Worm (Caenorhabditis elegans) whole organism, L3 larva: ENCODE data around the gene tcl-2.
A peak's percentile ranks its signal among the peaks of the same experiment; 100 is the strongest.

ENCODE experiments used
- ceh-9 ChIP-seq: sonication (generic microtip); optimal IDR thresholded peaks from 2 replicates; lab custom pipeline; 2018; ENCODE audit warnings: missing biosample characterization, missing genetic modification characterization
- nhr-11 ChIP-seq: fragments of 150-350 bp; optimal IDR thresholded peaks from 2 replicates; lab custom pipeline; 2014; ENCODE audit warnings: missing biosample characterization, missing genetic modification characterization
- pha-4 ChIP-seq: fragments of 150-350 bp; optimal IDR thresholded peaks from 2 replicates; lab custom pipeline; 2014; ENCODE audit warnings: missing biosample characterization, missing genetic modification reagents, missing genetic modification characterization
- skn-1 ChIP-seq: fragments of 150-350 bp; optimal IDR thresholded peaks from 2 replicates; lab custom pipeline; 2014; ENCODE audit warnings: missing biosample characterization, missing genetic modification characterization
- unc-39 ChIP-seq: sonication (generic microtip); optimal IDR thresholded peaks from 4 replicates; lab custom pipeline; 2017; ENCODE audit warnings: missing biosample characterization, missing genetic modification characterization

- no peak for TF ChIP-seq skn-1 (tag; lab: Kevin White, UChicago)
- no peak for TF ChIP-seq unc-39 (tag; lab: Kevin White, UChicago)
- TF ChIP-seq nhr-11 = no peak
- TF ChIP-seq ceh-9 (tag; lab: Kevin White, UChicago) = no peak
- TF ChIP-seq pha-4 (tag; lab: Kevin White, UChicago) = peak; percentile 95
Observed at ce11 chrIV:192046-192445, 13.2 kb downstream of the tcl-2 start, which contains the start of gene Y38C1AA.12.
